Worm (Caenorhabditis elegans): ENCODE measurements around the gene sdc-3.
"Not testable (repeated sequence)": the region's sequence is repeated elsewhere in the genome, so short reads cannot be mapped to it uniquely, and the experiment has no call there.

- TF ChIP-seq cog-1 (tag; optimal IDR thresholded peaks at IDR 0.05); ref-1 (GFP tag; conservative IDR thresholded peaks at IDR 0.05); ztf-23 (GFP tag; IDR thresholded peaks at IDR 0.05); klf-2 (GFP tag; conservative IDR thresholded peaks at IDR 0.05); flt-1 (GFP tag; IDR thresholded peaks at IDR 0.05); med-1 (GFP tag; optimal IDR thresholded peaks at IDR 0.05; ENCODE audit: insufficient read depth); tab-1 (GFP tag; IDR thresholded peaks at IDR 0.05); T22C8.4 (GFP tag; IDR thresholded peaks at IDR 0.05): not testable (repeated sequence)
Observed at ce11 chrV:15036769-15037168, 11.2 kb downstream of the sdc-3 start, which contains the start of gene melo-3.
